Fruit fly (Drosophila melanogaster): ENCODE measurements around the gene CG5958.

CG5958 gene

DNA sequence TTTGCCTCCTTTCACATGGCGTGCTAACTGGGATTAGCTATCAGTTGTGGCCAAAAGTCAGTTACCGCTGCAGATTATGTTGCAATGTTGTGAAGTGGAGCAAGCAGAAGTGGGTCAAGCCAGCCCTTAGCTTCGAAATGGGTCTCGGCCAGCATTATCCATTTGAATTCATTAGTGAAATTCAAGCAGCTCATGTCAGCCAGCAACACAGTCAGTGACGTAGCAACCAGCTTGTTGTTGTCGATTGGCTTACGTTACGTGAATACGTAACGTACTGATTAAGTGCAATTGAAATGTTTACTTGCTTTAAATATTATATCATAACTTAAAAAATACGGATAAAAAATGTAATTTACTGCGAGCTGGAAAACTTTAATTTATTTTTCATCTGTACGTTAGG is 18.8 kb upstream of the CG5958 start (continued):
- no peak for TF ChIP-seq HmgD (GFP tag; optimal IDR thresholded peaks at IDR 0.05)
- TF ChIP-seq tio (GFP tag; optimal IDR thresholded peaks at IDR 0.05): no peak
- no peak for TF ChIP-seq CG34376 (GFP tag; optimal IDR thresholded peaks at IDR 0.05)
- TF ChIP-seq Max (GFP tag; optimal IDR thresholded peaks at IDR 0.05): no peak
- no peak for TF ChIP-seq CG8281 (tag; optimal IDR thresholded peaks at IDR 0.05)
- TF ChIP-seq az2 (GFP tag; optimal IDR thresholded peaks at IDR 0.05): no peak
- no peak for TF ChIP-seq Hmx (GFP tag; optimal IDR thresholded peaks at IDR 0.05)
- no peak for TF ChIP-seq CG11247 (GFP tag; IDR thresholded peaks at IDR 0.05)
- TF ChIP-seq CG8944 (GFP tag; optimal IDR thresholded peaks at IDR 0.05): no peak
- no peak for TF ChIP-seq CG12236 (GFP tag; optimal IDR thresholded peaks at IDR 0.05)
- TF ChIP-seq CG1233 (GFP tag; optimal IDR thresholded peaks at IDR 0.05): no peak
- TF ChIP-seq gsb-n (tag; optimal IDR thresholded peaks at IDR 0.05): no peak
- TF ChIP-seq psq (GFP tag; optimal IDR thresholded peaks at IDR 0.05): no peak
- no peak for TF ChIP-seq CG6765 (GFP tag; optimal IDR thresholded peaks at IDR 0.05)
- TF ChIP-seq btn (GFP tag; optimal IDR thresholded peaks at IDR 0.05): no peak
- TF ChIP-seq CkIIα-i1 (GFP tag; IDR thresholded peaks at IDR 0.05): no peak
- TF ChIP-seq CG10431 (GFP tag; optimal IDR thresholded peaks at IDR 0.05): no peak
- TF ChIP-seq nerfin-1 (tag; optimal IDR thresholded peaks at IDR 0.05): no peak
- no peak for TF ChIP-seq CG30020 (tag; optimal IDR thresholded peaks at IDR 0.05)
- no peak for TF ChIP-seq Sox100B (GFP tag; optimal IDR thresholded peaks at IDR 0.05)
- no peak for TF ChIP-seq Lpt (GFP tag; optimal IDR thresholded peaks at IDR 0.05)
- TF ChIP-seq CG3838 (GFP tag; optimal IDR thresholded peaks at IDR 0.05): no peak
- no peak for TF ChIP-seq Oli (tag; optimal IDR thresholded peaks at IDR 0.05)
- TF ChIP-seq ase (GFP tag; IDR thresholded peaks at IDR 0.05): peak; percentile 38; the same call in 1 of the 3 replicates
- no peak for TF ChIP-seq pho (GFP tag; optimal IDR thresholded peaks at IDR 0.05)
- TF ChIP-seq Abd-B (GFP tag; optimal IDR thresholded peaks at IDR 0.05): no peak
- TF ChIP-seq amos (GFP tag; IDR thresholded peaks at IDR 0.05; ENCODE audit: partially characterized antibody): 0 out of 2 replicates have a peak, but pooled peaks have one; percentile 25
- no peak for TF ChIP-seq run (tag; optimal IDR thresholded peaks at IDR 0.05)
- TF ChIP-seq CG4707 (GFP tag; optimal IDR thresholded peaks at IDR 0.05): no peak
- no peak for TF ChIP-seq sisA (GFP tag; IDR thresholded peaks at IDR 0.05)
- TF ChIP-seq E2f2 (GFP tag; IDR thresholded peaks at IDR 0.05): peak; percentile 84
- no peak for TF ChIP-seq Atf3 (GFP tag; optimal IDR thresholded peaks at IDR 0.05)
- no peak for TF ChIP-seq HLH54F (GFP tag; optimal IDR thresholded peaks at IDR 0.05)

DNA sequence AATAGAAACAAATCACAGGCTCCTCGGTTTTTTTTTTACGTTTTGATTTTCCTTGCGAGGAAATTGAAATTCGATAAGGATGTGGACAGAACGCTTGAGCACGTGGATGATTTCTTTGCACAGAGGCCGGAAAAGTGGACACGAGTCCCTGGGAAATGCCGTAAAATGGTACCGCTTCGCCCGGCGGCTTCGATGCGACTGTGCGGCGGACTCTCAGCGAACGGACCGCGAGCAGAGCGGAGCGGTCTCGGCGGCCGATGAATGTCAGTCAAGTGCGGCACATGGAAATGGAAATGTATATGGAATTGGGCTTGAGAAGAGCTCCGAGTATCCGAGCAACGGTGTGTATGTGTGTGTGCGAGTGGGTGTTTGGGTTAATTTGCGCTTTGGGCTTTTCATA is 17.6 kb upstream of the CG5958 start, which contains the start of gene santa-maria:
santa-maria (minus strand) TSS at position 279 of the 400 bp plus-strand sequence.
- no peak for TF ChIP-seq Mes4 (GFP tag; optimal IDR thresholded peaks at IDR 0.05)
- 0 out of 2 replicates have a peak, but pooled peaks have one; percentile 19 for TF ChIP-seq NFAT (GFP tag; IDR thresholded peaks at IDR 0.05)

DNA sequence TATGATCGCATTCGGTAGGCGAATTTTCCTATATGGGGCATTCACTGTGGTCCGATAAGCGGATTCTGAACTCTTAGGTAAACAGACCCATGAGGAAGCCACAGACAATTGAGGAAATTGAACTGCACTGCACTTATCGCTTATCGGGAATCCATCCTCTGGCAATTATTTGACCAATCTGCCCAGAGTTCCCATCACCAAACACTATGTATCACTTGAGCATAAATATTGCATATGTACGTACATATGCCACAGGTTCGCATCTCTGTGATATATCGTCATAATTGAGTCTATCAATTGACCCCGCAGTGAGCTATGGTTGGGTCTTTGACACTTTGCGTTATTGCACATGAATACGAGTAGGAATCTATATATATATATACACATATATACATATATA is 15.1 kb upstream of the CG5958 start:
- TF ChIP-seq Chrac-16 (GFP tag; optimal IDR thresholded peaks at IDR 0.05): no peak
- no peak for TF ChIP-seq CG11398 (GFP tag; optimal IDR thresholded peaks at IDR 0.05)
- no peak for TF ChIP-seq CG4730 (GFP tag; IDR thresholded peaks at IDR 0.05)
- no peak for TF ChIP-seq CG9797 (GFP tag; optimal IDR thresholded peaks at IDR 0.05)
- TF ChIP-seq CG10654 (GFP tag; optimal IDR thresholded peaks at IDR 0.05): no peak
- TF ChIP-seq CG3995 (GFP tag; optimal IDR thresholded peaks at IDR 0.05): no peak
- no peak for TF ChIP-seq CG6791 (GFP tag; IDR thresholded peaks at IDR 0.05; ENCODE audit: partially characterized antibody)
- no peak for TF ChIP-seq Atf3 (GFP tag; optimal IDR thresholded peaks at IDR 0.05)
- TF ChIP-seq knrl (GFP tag; IDR thresholded peaks at IDR 0.05; ENCODE audit: partially characterized antibody): no peak
- no peak for TF ChIP-seq H15 (GFP tag; IDR thresholded peaks at IDR 0.05)
- TF ChIP-seq CG14050 (GFP tag; IDR thresholded peaks at IDR 0.05): no peak
- TF ChIP-seq CG3847 (GFP tag; IDR thresholded peaks at IDR 0.05): no peak
